Fruit fly (Drosophila melanogaster) whole organism, wandering third instar larva: ENCODE data around the gene Arf1.

Experiments
- GATAd ChIP-seq: sonication (Bioruptor generic); optimal IDR thresholded peaks from 2 replicates; lab custom pipeline; 2016; ENCODE audit warnings: missing biosample characterization, missing genetic modification characterization
- Myc ChIP-seq: fragments of >200 bp; optimal IDR thresholded peaks from 2 replicates; lab custom pipeline; 2017
- OdsH ChIP-seq: fragments of 200-800 bp; sonication (Bioruptor generic); optimal IDR thresholded peaks from 2 replicates; lab custom pipeline; 2016; ENCODE audit warnings: missing biosample characterization, mild to moderate bottlenecking, missing genetic modification characterization
- fru ChIP-seq: fragments of 200-800 bp; sonication (Bioruptor generic); optimal IDR thresholded peaks from 3 replicates; lab custom pipeline; 2016; ENCODE audit warnings: missing biosample characterization, mild to moderate bottlenecking, missing genetic modification characterization
- h ChIP-seq: fragments of 200-800 bp; sonication (Bioruptor generic); optimal IDR thresholded peaks from 3 replicates; lab custom pipeline; 2016; ENCODE audit warnings: missing biosample characterization, mild to moderate bottlenecking, missing genetic modification characterization
- woc ChIP-seq: sonication (Bioruptor generic); optimal IDR thresholded peaks from 2 replicates; lab custom pipeline; 2016; ENCODE audit warnings: missing biosample characterization, mild to moderate bottlenecking, missing genetic modification characterization

DNA sequence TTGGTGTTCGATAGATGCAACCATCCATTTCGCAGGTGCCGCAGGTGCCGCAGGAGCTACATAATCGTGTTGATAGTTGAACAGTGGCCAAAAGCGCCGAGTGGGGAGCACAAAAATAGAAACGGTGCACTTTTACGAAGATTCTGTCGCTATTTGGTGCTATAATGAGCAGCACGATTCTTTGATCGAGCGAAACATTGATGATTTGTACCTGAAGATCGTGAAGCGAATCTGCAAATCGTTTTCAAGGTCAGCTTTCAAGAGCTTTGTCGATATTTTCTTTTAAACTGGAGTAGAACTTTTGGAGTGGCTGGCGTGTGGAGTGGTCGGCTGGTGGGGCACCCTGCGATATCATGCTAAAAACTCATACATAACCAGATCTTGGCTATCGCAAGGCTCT is 26.4 kb upstream of the Arf1 start, which contains the start of gene CG11131:
- no peak for TF ChIP-seq woc (GFP tag; lab: Kevin White, UChicago)
- TF ChIP-seq OdsH (GFP tag; lab: Kevin White, UChicago): no peak
- no peak for TF ChIP-seq GATAd
- no peak for TF ChIP-seq Myc (lab: Kevin White, UChicago)
- no peak for TF ChIP-seq fru
- TF ChIP-seq h (GFP tag; lab: Kevin White, UChicago): no peak
